Worm (Caenorhabditis elegans) whole organism, L1 larva: ENCODE measurements around the gene Y56A3A.22.

Experiments used
- ceh-63 ChIP-seq: fragments of 200-800 bp; sonication (Bioruptor generic); optimal IDR thresholded peaks from 2 replicates; lab custom pipeline; 2018; ENCODE audit warnings: mild to moderate bottlenecking, missing genetic modification characterization, missing compliant biosample characterization
- unc-130 ChIP-seq: fragments of 150-350 bp; optimal IDR thresholded peaks from 2 replicates; lab custom pipeline; 2017; ENCODE audit warnings: missing biosample characterization, missing genetic modification characterization, inconsistent platforms
- ztf-11 ChIP-seq, 2 experiments: sonication (generic microtip); optimal IDR thresholded peaks; 2 replicates each; lab custom pipeline; 2016 to 2017; ENCODE audit warnings: missing genetic modification characterization in 2 of 2, missing biosample characterization in 1 of 2, missing compliant biosample characterization in 1 of 2

DNA sequence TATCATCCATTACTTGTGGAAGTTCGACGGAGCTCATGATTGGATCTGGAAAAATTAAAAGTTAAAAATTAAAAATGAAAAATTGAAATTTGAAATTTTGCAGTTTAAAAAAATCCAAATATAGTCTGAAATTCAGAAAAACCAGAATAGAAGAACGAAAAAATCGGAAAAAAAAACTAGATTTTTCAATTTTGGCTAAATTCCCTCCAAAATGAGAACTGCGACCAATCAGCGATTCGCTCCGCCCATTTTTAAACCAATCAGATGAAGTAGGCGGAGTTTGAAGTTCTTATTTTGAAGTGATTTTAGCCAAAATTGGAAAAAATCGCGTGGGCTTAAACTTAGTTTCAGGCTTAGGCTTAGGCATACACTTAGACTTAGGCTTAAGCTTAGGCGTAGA, 25.5 kb downstream of the Y56A3A.22 start, which contains the start of gene Y56A3A.7:
- TF ChIP-seq unc-130 (tag; lab: Kevin White, UChicago) (no peak), ztf-11 (tag; optimal IDR thresholded peaks at IDR 0.05; lab: Kevin White, UChicago) (no peak), ceh-63 (GFP tag; lab: Kevin White, UChicago) (no peak)
